Worm (Caenorhabditis elegans) whole organism, L1 larva: Measurements from ENCODE around the gene F41F3.3.

Source experiments
- aha-1 ChIP-seq: fragments of 150-350 bp; optimal IDR thresholded peaks from 2 replicates; lab custom pipeline; 2014; ENCODE audit warnings: missing biosample characterization, missing genetic modification characterization
- elt-3 ChIP-seq, 6 experiments: fragments of 150-350 bp in 1 of 6; sonication (generic microtip); optimal IDR thresholded peaks; 2 replicates each; lab custom pipeline; 2017 to 2018; ENCODE audit warnings: missing biosample characterization in 6 of 6, missing genetic modification characterization in 6 of 6, inconsistent platforms in 1 of 6
- jun-1 ChIP-seq: fragments of 150-350 bp; optimal IDR thresholded peaks from 2 replicates; lab custom pipeline; 2014; ENCODE audit warnings: missing biosample characterization, missing genetic modification reagents, missing genetic modification characterization
- skn-1 ChIP-seq: fragments of 150-350 bp; optimal IDR thresholded peaks from 2 replicates; lab custom pipeline; 2014; ENCODE audit warnings: missing biosample characterization, missing genetic modification characterization
- snpc-4 ChIP-seq: fragments of 150-350 bp; optimal IDR thresholded peaks from 2 replicates; lab custom pipeline; 2014; ENCODE audit warnings: missing biosample characterization, missing genetic modification characterization
- tbx-2 ChIP-seq: sonication (generic microtip); optimal IDR thresholded peaks from 2 replicates; lab custom pipeline; 2016; ENCODE audit warnings: missing genetic modification characterization, missing compliant biosample characterization
- unc-62 ChIP-seq: fragments of 150-350 bp; optimal IDR thresholded peaks from 2 replicates; lab custom pipeline; 2014; ENCODE audit warnings: missing biosample characterization, missing genetic modification reagents, missing genetic modification characterization
- zag-1 ChIP-seq: fragments of 150-350 bp; optimal IDR thresholded peaks from 2 replicates; lab custom pipeline; 2014; ENCODE audit warnings: missing biosample characterization, missing genetic modification characterization

DNA sequence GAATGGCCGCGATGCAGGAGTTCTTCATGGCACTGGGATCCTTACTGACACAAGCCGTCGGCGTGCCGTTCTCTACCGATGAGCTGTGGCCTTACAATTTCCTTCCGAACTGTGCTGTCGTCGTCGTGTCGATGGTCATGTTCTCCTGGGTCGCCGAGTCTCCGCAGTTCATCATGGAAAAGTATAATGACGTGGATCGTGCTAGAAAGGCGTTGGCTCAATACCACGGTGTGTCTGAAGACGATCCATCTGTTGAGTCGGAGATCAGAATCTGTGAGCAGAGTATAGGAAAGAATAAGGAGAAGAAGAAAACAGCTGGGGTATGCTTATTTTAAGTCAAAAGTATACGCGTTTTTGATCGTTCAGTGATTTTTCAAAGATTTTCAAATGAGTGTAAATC lies 48.8 kb downstream of the F41F3.3 start:
- no peak for TF ChIP-seq aha-1 (tag; lab: Kevin White, UChicago)
- no peak for TF ChIP-seq skn-1 (tag; lab: Kevin White, UChicago)
- TF ChIP-seq tbx-2 = no peak
- no peak for TF ChIP-seq unc-62 (GFP tag; lab: Kevin White, UChicago)
- no peak for TF ChIP-seq elt-3 (tag; optimal IDR thresholded peaks at IDR 0.05; lab: Kevin White, UChicago)
- no peak for TF ChIP-seq jun-1 (tag; lab: Kevin White, UChicago)
- no peak for TF ChIP-seq zag-1 (tag; lab: Kevin White, UChicago)
- no peak for TF ChIP-seq snpc-4 (tag; lab: Kevin White, UChicago)
